Fruit fly (Drosophila melanogaster): ENCODE data around the gene bnb.

Gene bnb

DNA sequence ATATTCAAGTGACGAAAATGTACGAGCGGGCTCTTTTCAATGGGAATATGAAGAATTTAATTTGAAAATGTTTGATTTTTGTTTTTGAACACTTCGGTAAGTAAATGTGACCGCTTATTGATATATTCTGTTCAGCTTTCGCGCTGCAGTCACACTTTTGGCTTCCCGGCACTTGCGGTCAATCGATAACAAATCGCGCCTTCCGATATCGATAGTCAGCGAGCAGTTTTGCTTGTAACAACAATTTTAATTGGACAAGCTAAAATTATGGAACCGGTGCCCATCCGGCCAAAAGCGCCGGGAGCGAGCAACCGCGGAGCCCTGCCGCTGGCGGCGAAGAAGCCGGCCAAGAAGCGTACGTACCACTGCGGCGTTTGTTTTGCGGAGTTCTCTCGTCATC lies 32.9 kb upstream of the bnb start, which contains the start of gene CG7101 (continued):
- no peak for TF ChIP-seq CG1832 (GFP tag; optimal IDR thresholded peaks at IDR 0.05)
- TF ChIP-seq CG16815 (GFP tag; optimal IDR thresholded peaks at IDR 0.05), result no peak
- TF ChIP-seq CG15479 (GFP tag; optimal IDR thresholded peaks at IDR 0.05), result no peak
- TF ChIP-seq Hr39 (optimal IDR thresholded peaks at IDR 0.05), result no peak
- TF ChIP-seq Dp (GFP tag; optimal IDR thresholded peaks at IDR 0.05), result peak; percentile 71
- TF ChIP-seq CG31224 (GFP tag; IDR thresholded peaks at IDR 0.05), result no peak
- no peak for TF ChIP-seq Blimp-1 (GFP tag; optimal IDR thresholded peaks at IDR 0.05)
- no peak for TF ChIP-seq CG13424 (tag; optimal IDR thresholded peaks at IDR 0.05)
- TF ChIP-seq CG10321 (GFP tag; IDR thresholded peaks at IDR 0.05), result no peak
- no peak for TF ChIP-seq B-H1 (GFP tag; IDR thresholded peaks at IDR 0.05)
- 0 out of 2 replicates have a peak, but pooled peaks have one; percentile 14 for TF ChIP-seq vvl (GFP tag; IDR thresholded peaks at IDR 0.05)
- no peak for TF ChIP-seq salm (tag; optimal IDR thresholded peaks at IDR 0.05)
- TF ChIP-seq CG9876 (GFP tag; optimal IDR thresholded peaks at IDR 0.05), result no peak
- peak; percentile 79 for TF ChIP-seq Bgb (GFP tag; IDR thresholded peaks at IDR 0.05; ENCODE audit: partially characterized antibody)
- no peak for TF ChIP-seq CG8281 (tag; optimal IDR thresholded peaks at IDR 0.05)
- TF ChIP-seq unc-4 (GFP tag; IDR thresholded peaks at IDR 0.05; ENCODE audit: partially characterized antibody), result peak; percentile 61
- no peak for TF ChIP-seq tap (tag; optimal IDR thresholded peaks at IDR 0.05)
- TF ChIP-seq Gsc (GFP tag; IDR thresholded peaks at IDR 0.05), result no peak
- no peak for TF ChIP-seq CG9215 (GFP tag; IDR thresholded peaks at IDR 0.05)
- TF ChIP-seq Sin3A (optimal IDR thresholded peaks at IDR 0.05), result peak; percentile 9
- TF ChIP-seq zf30C (GFP tag; optimal IDR thresholded peaks at IDR 0.05), result no peak
- 0 out of 2 replicates have a peak, but pooled peaks have one; percentile 17 for TF ChIP-seq rib (GFP tag; IDR thresholded peaks at IDR 0.05)
- TF ChIP-seq CG9727 (GFP tag; optimal IDR thresholded peaks at IDR 0.05), result no peak
- peak; percentile 74 for TF ChIP-seq CG6791 (GFP tag; IDR thresholded peaks at IDR 0.05; ENCODE audit: partially characterized antibody)
- no peak for TF ChIP-seq CG2889 (GFP tag; IDR thresholded peaks at IDR 0.05)
- TF ChIP-seq CG4854 (GFP tag; optimal IDR thresholded peaks at IDR 0.05), result no peak
- peak; percentile 25 for TF ChIP-seq CG8290 (GFP tag; optimal IDR thresholded peaks at IDR 0.05)
- no peak for TF ChIP-seq CG8290 (tag; optimal IDR thresholded peaks at IDR 0.05)
- TF ChIP-seq CG18764 (GFP tag; optimal IDR thresholded peaks at IDR 0.05), result no peak
- peak; percentile 72 for TF ChIP-seq tna (GFP tag; IDR thresholded peaks at IDR 0.05; ENCODE audit: partially characterized antibody)
- TF ChIP-seq MBD-R2 (GFP tag; IDR thresholded peaks at IDR 0.05), result peak; percentile 78
- no peak for TF ChIP-seq CG6683 (GFP tag; optimal IDR thresholded peaks at IDR 0.05)
- peak; percentile 63 for TF ChIP-seq amos (GFP tag; IDR thresholded peaks at IDR 0.05; ENCODE audit: partially characterized antibody)
- TF ChIP-seq CG6272 (GFP tag; IDR thresholded peaks at IDR 0.05), result no peak
- peak; percentile 89 for TF ChIP-seq CG34422 (GFP tag; IDR thresholded peaks at IDR 0.05)
- TF ChIP-seq Drgx (GFP tag; IDR thresholded peaks at IDR 0.05), result no peak
- no peak for TF ChIP-seq pita (GFP tag; optimal IDR thresholded peaks at IDR 0.05)
- TF ChIP-seq phol (tag; optimal IDR thresholded peaks at IDR 0.05), result peak; percentile 11
- no peak for TF ChIP-seq gt (GFP tag; IDR thresholded peaks at IDR 0.05)
- no peak for TF ChIP-seq Ssrp (tag; optimal IDR thresholded peaks at IDR 0.05)
- no peak for TF ChIP-seq CG17829 (tag; optimal IDR thresholded peaks at IDR 0.05)
- TF ChIP-seq pfk (GFP tag; optimal IDR thresholded peaks at IDR 0.05), result no peak
- TF ChIP-seq sd (tag; optimal IDR thresholded peaks at IDR 0.05), result no peak
- TF ChIP-seq repo (GFP tag; optimal IDR thresholded peaks at IDR 0.05), result no peak
- no peak for TF ChIP-seq kah (GFP tag; optimal IDR thresholded peaks at IDR 0.05)
- peak; percentile 72 for TF ChIP-seq CG9797 (GFP tag; optimal IDR thresholded peaks at IDR 0.05)
- TF ChIP-seq Dbx (GFP tag; IDR thresholded peaks at IDR 0.05), result no peak
- peak; percentile 57 for TF ChIP-seq CG16813 (GFP tag; IDR thresholded peaks at IDR 0.05; ENCODE audit: partially characterized antibody)
- peak; percentile 62 for TF ChIP-seq Med (GFP tag)
- peak; percentile 70 for TF ChIP-seq CG7963 (GFP tag; IDR thresholded peaks at IDR 0.05; ENCODE audit: partially characterized antibody)
- TF ChIP-seq CG12659 (GFP tag; optimal IDR thresholded peaks at IDR 0.05), result peak; percentile 47
- peak; percentile 19 for TF ChIP-seq CTCF (GFP tag; optimal IDR thresholded peaks at IDR 0.05)
